Worm (Caenorhabditis elegans) whole organism, late embryonic: ENCODE measurements around the gene srd-51.
A peak's percentile ranks its signal among the peaks of the same experiment; 100 is the strongest.

Experiments
- F13H6.1 ChIP-seq: sonication (generic microtip); optimal IDR thresholded peaks from 2 replicates; lab custom pipeline; 2016; ENCODE audit warnings: missing genetic modification characterization, missing compliant biosample characterization
- T23F11.4 ChIP-seq: fragments of 200-800 bp; sonication (Bioruptor generic); optimal IDR thresholded peaks from 2 replicates; lab custom pipeline; 2018; ENCODE audit warnings: mild to moderate bottlenecking, missing genetic modification characterization, missing compliant biosample characterization
- ahr-1 ChIP-seq: sonication (generic microtip); optimal IDR thresholded peaks from 2 replicates; lab custom pipeline; 2016; ENCODE audit warnings: missing genetic modification characterization, missing compliant biosample characterization
- ama-1 ChIP-seq: fragments of 150-350 bp; optimal IDR thresholded peaks from 2 replicates; lab custom pipeline; 2014
- ceh-14 ChIP-seq: sonication (generic microtip); optimal IDR thresholded peaks from 2 replicates; lab custom pipeline; 2016; ENCODE audit warnings: missing genotype, missing genetic modification characterization, missing compliant biosample characterization
- ceh-19 ChIP-seq: fragments of 200-800 bp; sonication (Bioruptor generic); optimal IDR thresholded peaks from 2 replicates; lab custom pipeline; 2018; ENCODE audit warnings: mild to moderate bottlenecking, missing genetic modification characterization, missing compliant biosample characterization
- ceh-22 ChIP-seq: sonication (generic microtip); optimal IDR thresholded peaks from 2 replicates; lab custom pipeline; 2017; ENCODE audit warnings: missing biosample characterization, missing genetic modification characterization
- ceh-30 ChIP-seq: fragments of 150-350 bp; optimal IDR thresholded peaks from 2 replicates; lab custom pipeline; 2014; ENCODE audit warnings: missing biosample characterization, missing genetic modification characterization
- ceh-31 ChIP-seq: sonication (generic microtip); optimal IDR thresholded peaks from 2 replicates; lab custom pipeline; 2016; ENCODE audit warnings: missing genetic modification characterization, missing compliant biosample characterization
- ceh-45 ChIP-seq: fragments of 200-800 bp; sonication (Bioruptor generic); IDR thresholded peaks from 2 replicates; pipeline ENCODE4 v1.3.6; 2022; ENCODE audit warnings: missing genetic modification reagents, missing genetic modification characterization, missing compliant biosample characterization
- che-1 ChIP-seq: sonication (generic microtip); optimal IDR thresholded peaks from 2 replicates; lab custom pipeline; 2016; ENCODE audit warnings: mild to moderate bottlenecking, missing genetic modification characterization, missing compliant biosample characterization
- dmd-4 ChIP-seq: sonication (generic microtip); optimal IDR thresholded peaks from 2 replicates; lab custom pipeline; 2016; ENCODE audit warnings: borderline replicate concordance, missing genetic modification characterization, missing compliant biosample characterization
- elt-2 ChIP-seq: sonication (generic microtip); optimal IDR thresholded peaks from 2 replicates; lab custom pipeline; 2016; ENCODE audit warnings: missing genetic modification reagents, missing genetic modification characterization, missing compliant biosample characterization
- fax-1 ChIP-seq: sonication (generic microtip); optimal IDR thresholded peaks from 2 replicates; lab custom pipeline; 2016; ENCODE audit warnings: missing genotype, missing genetic modification characterization, missing compliant biosample characterization
- fkh-10 ChIP-seq: fragments of 150-350 bp; optimal IDR thresholded peaks from 2 replicates; lab custom pipeline; 2014; ENCODE audit warnings: missing biosample characterization, missing genetic modification reagents, missing genetic modification characterization
- hlh-13 ChIP-seq: fragments of 200-800 bp; sonication (Bioruptor generic); optimal IDR thresholded peaks from 2 replicates; lab custom pipeline; 2018; ENCODE audit warnings: mild to moderate bottlenecking, missing genetic modification characterization, missing compliant biosample characterization
- hlh-15 ChIP-seq: sonication (generic microtip); optimal IDR thresholded peaks from 2 replicates; lab custom pipeline; 2016; ENCODE audit warnings: missing genetic modification characterization, missing compliant biosample characterization
- hlh-8 ChIP-seq: sonication (generic microtip); optimal IDR thresholded peaks from 2 replicates; lab custom pipeline; 2016; ENCODE audit warnings: missing genotype, missing genetic modification characterization, missing compliant biosample characterization
- lin-11 ChIP-seq: fragments of 200-800 bp; sonication (Bioruptor generic); optimal IDR thresholded peaks from 2 replicates; lab custom pipeline; 2018; ENCODE audit warnings: mild to moderate bottlenecking, missing genetic modification characterization, missing compliant biosample characterization
- madf-2 ChIP-seq: sonication (generic microtip); optimal IDR thresholded peaks from 2 replicates; lab custom pipeline; 2017; ENCODE audit warnings: missing genetic modification characterization, missing compliant biosample characterization
- nfya-1 ChIP-seq: sonication (generic microtip); optimal IDR thresholded peaks from 2 replicates; lab custom pipeline; 2017; ENCODE audit warnings: missing genetic modification characterization, mild to moderate bottlenecking, missing compliant biosample characterization, antibody characterized with exemption, moderate library complexity
- nhr-11 ChIP-seq: fragments of 150-350 bp; optimal IDR thresholded peaks from 2 replicates; lab custom pipeline; 2014; ENCODE audit warnings: missing biosample characterization, missing genetic modification characterization
- nhr-232 ChIP-seq: sonication (generic microtip); optimal IDR thresholded peaks from 2 replicates; lab custom pipeline; 2016; ENCODE audit warnings: missing genetic modification characterization, missing compliant biosample characterization
- odd-2 ChIP-seq: sonication (generic microtip); optimal IDR thresholded peaks from 2 replicates; lab custom pipeline; 2017; ENCODE audit warnings: antibody characterized with exemption, mild to moderate bottlenecking, missing genetic modification characterization, missing compliant biosample characterization
- pat-9 ChIP-seq: fragments of 200-800 bp; sonication (Bioruptor generic); optimal IDR thresholded peaks from 2 replicates; lab custom pipeline; 2018; ENCODE audit warnings: mild to moderate bottlenecking, missing genetic modification characterization, moderate library complexity, missing compliant biosample characterization
- pha-2 ChIP-seq: sonication (generic microtip); optimal IDR thresholded peaks from 2 replicates; lab custom pipeline; 2017; ENCODE audit warnings: mild to moderate bottlenecking, missing genetic modification characterization, missing compliant biosample characterization
- pha-4 ChIP-seq: fragments of 150-350 bp; optimal IDR thresholded peaks from 2 replicates; lab custom pipeline; 2018; ENCODE audit warnings: missing biosample characterization, missing genetic modification reagents, missing genetic modification characterization
- pqm-1 ChIP-seq: sonication (generic microtip); optimal IDR thresholded peaks from 2 replicates; lab custom pipeline; 2016; ENCODE audit warnings: missing genetic modification characterization, missing compliant biosample characterization
- pros-1 ChIP-seq: fragments of 150-350 bp; optimal IDR thresholded peaks from 2 replicates; lab custom pipeline; 2014; ENCODE audit warnings: missing biosample characterization, missing genetic modification reagents, missing genetic modification characterization
- rnt-1 ChIP-seq: sonication (generic microtip); optimal IDR thresholded peaks from 2 replicates; lab custom pipeline; 2016; ENCODE audit warnings: missing genetic modification characterization, missing compliant biosample characterization
- sdc-2 ChIP-seq: sonication (generic microtip); optimal IDR thresholded peaks from 2 replicates; lab custom pipeline; 2016; ENCODE audit warnings: missing genotype, missing genetic modification characterization, missing compliant biosample characterization
- sox-4 ChIP-seq: sonication (generic microtip); optimal IDR thresholded peaks from 2 replicates; lab custom pipeline; 2017; ENCODE audit warnings: mild to moderate bottlenecking, missing genetic modification characterization, inconsistent platforms, missing compliant biosample characterization
- syd-9 ChIP-seq: sonication (generic microtip); optimal IDR thresholded peaks from 2 replicates; lab custom pipeline; 2016; ENCODE audit warnings: mild to moderate bottlenecking, missing genetic modification characterization, moderate library complexity, missing compliant biosample characterization
- tbx-2 ChIP-seq: sonication (generic microtip); optimal IDR thresholded peaks from 2 replicates; lab custom pipeline; 2016; ENCODE audit warnings: missing genetic modification characterization, missing compliant biosample characterization
- tbx-7 ChIP-seq: sonication (generic microtip); optimal IDR thresholded peaks from 2 replicates; lab custom pipeline; 2016; ENCODE audit warnings: missing genotype, missing genetic modification characterization, missing compliant biosample characterization
- unc-42 ChIP-seq: sonication (generic microtip); optimal IDR thresholded peaks from 2 replicates; lab custom pipeline; 2016; ENCODE audit warnings: missing genotype, missing genetic modification characterization, missing compliant biosample characterization
- zip-5 ChIP-seq: sonication (generic microtip); optimal IDR thresholded peaks from 2 replicates; lab custom pipeline; 2016; ENCODE audit warnings: missing genetic modification characterization, missing compliant biosample characterization
- ztf-16 ChIP-seq: sonication (generic microtip); optimal IDR thresholded peaks from 2 replicates; lab custom pipeline; 2017; ENCODE audit warnings: missing genetic modification characterization, missing compliant biosample characterization

Gene srd-51

ce11 chrX:13506493-13506892, 21.8 kb upstream of the srd-51 start:
- no peak for TF ChIP-seq pqm-1 (tag; lab: Kevin White, UChicago)
- no peak for TF ChIP-seq ceh-31 (tag; lab: Kevin White, UChicago)
- no peak for TF ChIP-seq ztf-16 (tag; lab: Kevin White, UChicago)
- TF ChIP-seq tbx-7 (tag; lab: Kevin White, UChicago), result no peak
- no peak for TF ChIP-seq pros-1 (tag; lab: Kevin White, UChicago)
- TF ChIP-seq ceh-14 (tag; lab: Kevin White, UChicago), result no peak
- TF ChIP-seq ceh-30 (tag; lab: Kevin White, UChicago), result no peak
- TF ChIP-seq ceh-45 (GFP tag; lab: Robert Waterston, UW), result no peak
- TF ChIP-seq rnt-1, result no peak
- TF ChIP-seq ama-1 (lab: Kevin White, UChicago), result no peak
- no peak for TF ChIP-seq pha-2 (tag; lab: Kevin White, UChicago)
- no peak for TF ChIP-seq odd-2 (tag; lab: Kevin White, UChicago)
- TF ChIP-seq, all 69 proteins: peak for 0

ce11 chrX:13506043-13506442, 21.3 kb upstream of the srd-51 start:
- TF ChIP-seq ahr-1 (tag; lab: Kevin White, UChicago) (no peak), ceh-19 (no peak), unc-42 (tag; lab: Kevin White, UChicago) (peak; percentile 42), fkh-10 (GFP tag; lab: Kevin White, UChicago) (no peak), ceh-31 (tag; lab: Kevin White, UChicago) (peak; percentile 8)
- TF ChIP-seq, all 69 proteins: peak for 2

- no peak for TF ChIP-seq ztf-16 (tag; lab: Kevin White, UChicago)
- no peak for TF ChIP-seq nhr-232
- TF ChIP-seq che-1, result no peak
- peak; percentile 5 for TF ChIP-seq unc-42 (tag; lab: Kevin White, UChicago)
- TF ChIP-seq sox-4 (tag; lab: Kevin White, UChicago), result no peak
- no peak for TF ChIP-seq fkh-10 (GFP tag; lab: Kevin White, UChicago)
These were observed 20.5 kb upstream of the srd-51 start for ce11 chrX:13505201-13505600.

ce11 chrX:13503839-13504238, 19.1 kb upstream of the srd-51 start:
- TF ChIP-seq ceh-30 (tag; lab: Kevin White, UChicago) (no peak), unc-42 (tag; lab: Kevin White, UChicago) (peak; percentile 34), pat-9 (tag; lab: Kevin White, UChicago) (no peak), che-1 (no peak), lin-11 (tag; lab: Kevin White, UChicago) (no peak), ceh-14 (tag; lab: Kevin White, UChicago) (peak; percentile 1), ahr-1 (tag; lab: Kevin White, UChicago) (no peak), T23F11.4 (GFP tag; lab: Kevin White, UChicago) (no peak), pha-4 (tag; lab: Kevin White, UChicago) (no peak), ceh-31 (tag; lab: Kevin White, UChicago) (peak; percentile 43), tbx-2 (no peak), dmd-4 (peak; percentile 25), nhr-232 (no peak), tbx-7 (tag; lab: Kevin White, UChicago) (no peak), ceh-22 (no peak), sdc-2 (tag; lab: Kevin White, UChicago) (peak; percentile 51), madf-2 (tag; lab: Kevin White, UChicago) (no peak), hlh-15 (no peak), fkh-10 (GFP tag; lab: Kevin White, UChicago) (no peak), zip-5 (tag; lab: Kevin White, UChicago) (no peak), F13H6.1 (tag; lab: Kevin White, UChicago) (no peak), ama-1 (lab: Kevin White, UChicago) (no peak), nfya-1 (tag; lab: Kevin White, UChicago) (peak; percentile 19), pha-2 (tag; lab: Kevin White, UChicago) (no peak), hlh-13 (GFP tag; lab: Kevin White, UChicago) (no peak), fax-1 (tag; lab: Kevin White, UChicago) (no peak), elt-2 (no peak), syd-9 (tag; lab: Kevin White, UChicago) (no peak), hlh-8 (tag; lab: Kevin White, UChicago) (no peak), ceh-19 (peak; percentile 2), nhr-11 (tag; lab: Kevin White, UChicago) (no peak)
- TF ChIP-seq, all 69 proteins: peak for 7
